Worm (Caenorhabditis elegans) whole organism, L3 larva: ENCODE measurements around the gene E02C12.6.

Source experiments
- ZK546.5 ChIP-seq: sonication (generic microtip); optimal IDR thresholded peaks from 2 replicates; lab custom pipeline; 2017; ENCODE audit warnings: missing biosample characterization, missing genetic modification characterization
- egl-27 ChIP-seq: sonication (generic microtip); optimal IDR thresholded peaks from 4 replicates; lab custom pipeline; 2017; ENCODE audit warnings: missing biosample characterization, missing genetic modification reagents, missing genetic modification characterization
- elt-1 ChIP-seq: fragments of 150-350 bp; optimal IDR thresholded peaks from 2 replicates; lab custom pipeline; 2014; ENCODE audit warnings: missing biosample characterization, missing genetic modification characterization
- elt-2 ChIP-seq: sonication (generic microtip); optimal IDR thresholded peaks from 2 replicates; lab custom pipeline; 2016; ENCODE audit warnings: missing genetic modification reagents, mild to moderate bottlenecking, missing genetic modification characterization, missing compliant biosample characterization
- fkh-10 ChIP-seq: sonication (generic microtip); optimal IDR thresholded peaks from 2 replicates; lab custom pipeline; 2017; ENCODE audit warnings: missing biosample characterization, missing genetic modification reagents, missing genetic modification characterization
- fos-1 ChIP-seq: fragments of 150-350 bp; optimal IDR thresholded peaks from 2 replicates; lab custom pipeline; 2014; ENCODE audit warnings: missing biosample characterization, missing genetic modification characterization
- mml-1 ChIP-seq: fragments of 150-350 bp; sonication (generic microtip); optimal IDR thresholded peaks from 3 replicates; lab custom pipeline; 2014; ENCODE audit warnings: missing biosample characterization, missing genetic modification characterization
- nhr-11 ChIP-seq: fragments of 150-350 bp; optimal IDR thresholded peaks from 2 replicates; lab custom pipeline; 2014; ENCODE audit warnings: missing biosample characterization, missing genetic modification characterization
- nhr-43 ChIP-seq: sonication (generic microtip); optimal IDR thresholded peaks from 2 replicates; lab custom pipeline; 2016; ENCODE audit warnings: mild to moderate bottlenecking, missing genetic modification characterization, missing compliant biosample characterization; ENCODE audit not compliant: poor library complexity, severe bottlenecking
- nhr-77 ChIP-seq: fragments of 150-350 bp; optimal IDR thresholded peaks from 2 replicates; lab custom pipeline; 2014; ENCODE audit warnings: missing biosample characterization, missing genetic modification characterization
- sea-2 ChIP-seq: fragments of 150-350 bp; sonication (generic microtip); optimal IDR thresholded peaks from 4 replicates; lab custom pipeline; 2014; ENCODE audit warnings: missing biosample characterization, missing genetic modification reagents, missing genetic modification characterization

DNA sequence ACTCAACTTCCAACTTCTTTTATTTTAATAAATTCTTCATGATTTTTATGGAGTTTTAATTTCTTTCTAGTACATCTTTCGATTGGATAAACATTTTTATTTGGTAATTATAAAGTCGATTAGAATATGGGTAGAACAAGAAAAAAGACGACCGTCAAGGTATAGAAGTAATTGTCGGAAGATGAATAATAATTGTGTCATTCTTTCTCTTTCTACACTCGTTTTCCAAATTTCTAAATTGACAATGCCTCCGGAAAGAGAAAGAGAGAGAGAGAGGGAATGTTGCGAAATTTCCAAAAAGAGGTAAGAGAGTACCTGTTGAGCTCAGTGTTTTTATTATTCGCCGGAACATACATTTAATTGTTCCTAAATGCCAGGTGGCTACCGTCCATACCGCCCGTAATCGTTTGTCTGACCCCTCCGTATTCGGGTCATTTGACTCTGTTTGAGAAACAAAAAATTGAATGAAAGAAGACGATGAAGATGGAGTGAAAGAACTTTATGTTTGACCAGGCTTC is 11.0 kb upstream of the E02C12.6 start, which contains the start of gene E02C12.12:
- TF ChIP-seq elt-1 (tag; lab: Kevin White, UChicago) = no peak
- no peak for TF ChIP-seq nhr-77
- no peak for TF ChIP-seq fkh-10
- TF ChIP-seq nhr-11 (tag; lab: Kevin White, UChicago) = no peak
- TF ChIP-seq ZK546.5 (tag; lab: Kevin White, UChicago) = no peak
- no peak for TF ChIP-seq fos-1 (tag; lab: Kevin White, UChicago)
- no peak for TF ChIP-seq sea-2
- no peak for TF ChIP-seq elt-2 (tag; lab: Kevin White, UChicago)
- no peak for TF ChIP-seq egl-27 (tag; lab: Kevin White, UChicago)
- no peak for TF ChIP-seq nhr-43 (tag; lab: Kevin White, UChicago)
- TF ChIP-seq mml-1 (tag; lab: Kevin White, UChicago) = no peak
